Fruit fly (Drosophila melanogaster): ENCODE data around the gene CG17328.

CG17328 gene

DNA sequence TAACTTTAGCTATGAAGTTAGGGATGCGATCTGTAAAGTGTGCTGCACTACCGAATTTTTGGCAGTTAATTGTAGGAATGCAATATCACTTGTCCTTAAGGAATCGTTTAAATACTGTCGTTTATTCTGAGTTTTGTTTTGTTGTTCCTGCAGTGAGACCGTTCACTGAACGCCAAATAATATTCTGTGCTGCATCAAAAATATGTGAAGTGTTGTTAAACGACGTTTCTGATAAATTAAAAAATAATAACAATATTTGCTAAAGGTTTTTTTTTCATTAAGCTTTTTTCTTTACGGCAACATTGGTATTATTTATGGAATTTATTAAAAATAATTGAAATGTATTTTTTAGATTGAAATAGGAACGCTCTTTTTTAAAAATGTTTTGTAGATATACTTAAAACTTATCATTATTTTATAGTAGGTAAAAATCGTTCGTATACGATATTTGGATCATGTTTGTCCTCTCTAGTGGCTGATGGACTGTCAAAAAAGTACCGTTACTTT lies 3.1 kb downstream of the CG17328 start, which contains the start of gene GMF (continued):
- TF ChIP-seq CHES-1-like (GFP tag; optimal IDR thresholded peaks at IDR 0.05) (peak; percentile 35), CG9797 (GFP tag; optimal IDR thresholded peaks at IDR 0.05) (peak; percentile 60), salm (tag; optimal IDR thresholded peaks at IDR 0.05) (peak; percentile 6), phol (tag; optimal IDR thresholded peaks at IDR 0.05) (peak; percentile 70), HLH3B (GFP tag; IDR thresholded peaks at IDR 0.05) (no peak), CG10431 (GFP tag; optimal IDR thresholded peaks at IDR 0.05) (no peak), Vsx1 (GFP tag; optimal IDR thresholded peaks at IDR 0.05) (no peak), CoRest (tag; optimal IDR thresholded peaks at IDR 0.05) (peak; percentile 72), CG31388 (GFP tag; optimal IDR thresholded peaks at IDR 0.05) (no peak), CG17328 (GFP tag; IDR thresholded peaks at IDR 0.05) (peak; percentile 52; the same call in 1 of the 2 replicates), H2.0 (GFP tag; IDR thresholded peaks at IDR 0.05) (no peak), ham (GFP tag; IDR thresholded peaks at IDR 0.05) (no peak), tll (GFP tag; optimal IDR thresholded peaks at IDR 0.05) (no peak)

- peak; percentile 26 for TF ChIP-seq fd96Cb (tag; optimal IDR thresholded peaks at IDR 0.05)
- TF ChIP-seq CG14860 (GFP tag; IDR thresholded peaks at IDR 0.05; ENCODE audit: partially characterized antibody) = peak; percentile 88
- peak; percentile 76 for TF ChIP-seq B-H2 (GFP tag; optimal IDR thresholded peaks at IDR 0.05)
- TF ChIP-seq Pdp1 (GFP tag; optimal IDR thresholded peaks at IDR 0.05) = peak in 1 of 2 experiments; percentile 42
- TF ChIP-seq pb (GFP tag; optimal IDR thresholded peaks at IDR 0.05) = no peak
- TF ChIP-seq CG2116 (GFP tag; optimal IDR thresholded peaks at IDR 0.05) = peak; percentile 99
- TF ChIP-seq dm (GFP tag; optimal IDR thresholded peaks at IDR 0.05) = no peak
- no peak for TF ChIP-seq Drgx (GFP tag; IDR thresholded peaks at IDR 0.05)
- TF ChIP-seq hth (optimal IDR thresholded peaks at IDR 0.05) = no peak
- TF ChIP-seq ttk (GFP tag; IDR thresholded peaks at IDR 0.05) = no peak
- TF ChIP-seq CG8924 (tag; optimal IDR thresholded peaks at IDR 0.05) = peak; percentile 79
- TF ChIP-seq NC2α (GFP tag; optimal IDR thresholded peaks at IDR 0.05) = no peak
- no peak for TF ChIP-seq Dad (GFP tag; optimal IDR thresholded peaks at IDR 0.05)
- TF ChIP-seq Fer2 (tag; optimal IDR thresholded peaks at IDR 0.05) = peak; percentile 42
- TF ChIP-seq CG13775 (GFP tag; optimal IDR thresholded peaks at IDR 0.05) = peak; percentile 64
- no peak for TF ChIP-seq emc (GFP tag; optimal IDR thresholded peaks at IDR 0.05)
- TF ChIP-seq CG4424 (GFP tag; optimal IDR thresholded peaks at IDR 0.05) = peak; percentile 53
- peak; percentile 46 for TF ChIP-seq D19A (tag; optimal IDR thresholded peaks at IDR 0.05)
- no peak for TF ChIP-seq gfzf (GFP tag; optimal IDR thresholded peaks at IDR 0.05)
- peak; percentile 95 for TF ChIP-seq unc-4 (GFP tag; IDR thresholded peaks at IDR 0.05; ENCODE audit: partially characterized antibody)
- peak; percentile 86 for TF ChIP-seq trem (tag; optimal IDR thresholded peaks at IDR 0.05)
- TF ChIP-seq grn (GFP tag; optimal IDR thresholded peaks at IDR 0.05) = peak; percentile 89
- peak; percentile 24 for TF ChIP-seq Six4 (GFP tag; optimal IDR thresholded peaks at IDR 0.05)
- peak; percentile 58 for TF ChIP-seq Sry-δ (GFP tag; optimal IDR thresholded peaks at IDR 0.05)
- TF ChIP-seq lmd (GFP tag; IDR thresholded peaks at IDR 0.05) = peak; percentile 52; the same call in 1 of the 2 replicates
- no peak for TF ChIP-seq Dfd (GFP tag; optimal IDR thresholded peaks at IDR 0.05)
- TF ChIP-seq CG1233 (GFP tag; optimal IDR thresholded peaks at IDR 0.05) = peak; percentile 29
- no peak for TF ChIP-seq fru (optimal IDR thresholded peaks at IDR 0.05)
- TF ChIP-seq CG14667 (GFP tag; IDR thresholded peaks at IDR 0.05) = no peak
- TF ChIP-seq disco-r (GFP tag; optimal IDR thresholded peaks at IDR 0.05) = no peak
- TF ChIP-seq CG14014 (GFP tag; IDR thresholded peaks at IDR 0.05) = peak; percentile 16; the same call in 1 of the 2 replicates
- TF ChIP-seq fd3F (GFP tag; optimal IDR thresholded peaks at IDR 0.05) = peak; percentile 20
- no peak for TF ChIP-seq ATbp (GFP tag; optimal IDR thresholded peaks at IDR 0.05)
- TF ChIP-seq nmo (GFP tag; optimal IDR thresholded peaks at IDR 0.05) = peak; percentile 72
- TF ChIP-seq Hsf (GFP tag; optimal IDR thresholded peaks at IDR 0.05) = peak; percentile 30
- peak; percentile 45 for TF ChIP-seq Max (GFP tag; optimal IDR thresholded peaks at IDR 0.05)
Measured at dm6 chr2L:16307026-16307703, 7.4 kb downstream of the CG17328 start, which contains the start of the genes CG5861 and Syx5. TSS of gene CG5861 (minus strand) at chr2L:16307298. TSS of gene Syx5 (plus strand) at chr2L:16307346.

Data from whole organism, embryonic.